Worm (Caenorhabditis elegans) whole organism, L3 larva: ENCODE data around the gene Y54F10BM.21.

Experiments used
- R02D3.7 ChIP-seq: fragments of 150-350 bp; optimal IDR thresholded peaks from 2 replicates; lab custom pipeline; 2014; ENCODE audit warnings: missing biosample characterization, missing genetic modification characterization
- ama-1 ChIP-seq: fragments of 150-350 bp; optimal IDR thresholded peaks from 2 replicates; lab custom pipeline; 2018
- elt-3 ChIP-seq, 3 experiments: fragments of 150-350 bp in 1 of 3; sonication (generic microtip) in 2 of 3; optimal IDR thresholded peaks; 2 replicates in 2 of 3; 4 replicates in 1 of 3; lab custom pipeline; 2014 to 2017; ENCODE audit warnings: missing biosample characterization in 3 of 3, missing genetic modification characterization in 3 of 3
- fkh-10 ChIP-seq: sonication (generic microtip); optimal IDR thresholded peaks from 2 replicates; lab custom pipeline; 2017; ENCODE audit warnings: missing biosample characterization, missing genetic modification reagents, missing genetic modification characterization
- unc-62 ChIP-seq: fragments of 150-350 bp; sonication (generic microtip); optimal IDR thresholded peaks from 4 replicates; lab custom pipeline; 2014; ENCODE audit warnings: missing biosample characterization, missing genetic modification reagents, missing genetic modification characterization
- zag-1 ChIP-seq: fragments of 150-350 bp; optimal IDR thresholded peaks from 2 replicates; lab custom pipeline; 2014; ENCODE audit warnings: missing biosample characterization, missing genetic modification characterization

ce11 chrIII:2304867-2305266, 27.9 kb downstream of the Y54F10BM.21 start, which contains the start of gene Y54F10BM.9:
- no peak for TF ChIP-seq fkh-10 (GFP tag; lab: Kevin White, UChicago)
- no peak for TF ChIP-seq unc-62 (GFP tag; lab: Kevin White, UChicago)
- no peak for TF ChIP-seq elt-3 (tag; optimal IDR thresholded peaks at IDR 0.05; lab: Kevin White, UChicago)
- TF ChIP-seq R02D3.7, result no peak
- TF ChIP-seq zag-1 (tag; lab: Kevin White, UChicago), result no peak
- TF ChIP-seq ama-1 (lab: Kevin White, UChicago), result no peak
